Fruit fly (Drosophila melanogaster): ENCODE data around the gene CG13599.

DNA sequence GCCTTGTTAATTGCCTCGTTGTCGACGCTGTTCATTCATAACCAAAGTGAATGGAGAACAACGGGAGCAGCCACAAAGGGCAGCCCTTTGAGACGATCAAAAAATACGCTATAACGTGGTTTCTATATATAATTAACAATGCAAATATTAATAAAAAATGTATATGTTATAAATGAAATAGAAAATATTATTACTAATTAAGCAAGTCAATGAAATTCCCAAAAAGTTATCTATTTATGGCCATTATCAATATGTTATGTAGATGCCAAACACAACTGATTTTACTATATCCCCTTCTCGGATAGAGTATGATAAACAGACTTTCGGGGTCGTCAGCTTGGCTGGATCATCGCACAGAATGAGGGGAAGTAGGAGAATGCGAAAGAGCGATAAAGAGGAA is 38.0 kb downstream of the CG13599 start:
- TF ChIP-seq CTCF (optimal IDR thresholded peaks at IDR 0.05) (no peak), CG8478 (optimal IDR thresholded peaks at IDR 0.05) (no peak)
